Worm (Caenorhabditis elegans): ENCODE data around the gene best-17.

The best-17 gene

ce11 chrIII:644660-645059 lies 35.2 kb upstream of the best-17 start:
- TF ChIP-seq ref-1 (GFP tag; conservative IDR thresholded peaks at IDR 0.05) (no peak), ztf-29 (GFP tag; IDR thresholded peaks at IDR 0.05) (no peak), cog-1 (tag; optimal IDR thresholded peaks at IDR 0.05) (no peak), flt-1 (GFP tag; IDR thresholded peaks at IDR 0.05) (no peak)

- TF ChIP-seq klf-2 (GFP tag; conservative IDR thresholded peaks at IDR 0.05) (no peak), tab-1 (GFP tag; IDR thresholded peaks at IDR 0.05) (no peak), T22C8.4 (GFP tag; IDR thresholded peaks at IDR 0.05) (no peak), flt-1 (GFP tag; IDR thresholded peaks at IDR 0.05) (no peak), ref-1 (GFP tag; conservative IDR thresholded peaks at IDR 0.05) (no peak), cog-1 (tag; optimal IDR thresholded peaks at IDR 0.05) (no peak), ztf-29 (GFP tag; IDR thresholded peaks at IDR 0.05) (no peak), med-1 (GFP tag; optimal IDR thresholded peaks at IDR 0.05; ENCODE audit: insufficient read depth) (no peak), ztf-23 (GFP tag; IDR thresholded peaks at IDR 0.05) (no peak)
These were observed 32.3 kb upstream of the best-17 start, which contains the start of gene W06E11.1 for ce11 chrIII:641759-642158. Gene W06E11.1 (plus strand): TSS chrIII:642059.

- TF ChIP-seq tab-1 (GFP tag; IDR thresholded peaks at IDR 0.05) (no peak), ztf-29 (GFP tag; IDR thresholded peaks at IDR 0.05) (no peak), med-1 (GFP tag; optimal IDR thresholded peaks at IDR 0.05; ENCODE audit: insufficient read depth) (no peak), T22C8.4 (GFP tag; IDR thresholded peaks at IDR 0.05) (peak; percentile 57; the same call in 1 of the 2 replicates), ztf-23 (GFP tag; IDR thresholded peaks at IDR 0.05) (peak; percentile 81), cog-1 (tag; optimal IDR thresholded peaks at IDR 0.05) (peak; percentile 94), ref-1 (GFP tag; conservative IDR thresholded peaks at IDR 0.05) (no peak), flt-1 (GFP tag; IDR thresholded peaks at IDR 0.05) (peak; percentile 81; the same call in 1 of the 2 replicates), klf-2 (GFP tag; conservative IDR thresholded peaks at IDR 0.05) (peak; percentile 74)
These were observed 30.9 kb upstream of the best-17 start, which contains the start of the genes tag-266 and tag-267 for ce11 chrIII:640198-640803. Gene tag-266 (minus strand): TSS chrIII:640226. Gene tag-267 (plus strand): TSS chrIII:640790.

- TF ChIP-seq klf-2 (GFP tag; conservative IDR thresholded peaks at IDR 0.05) = no peak
- no peak for TF ChIP-seq med-1 (GFP tag; optimal IDR thresholded peaks at IDR 0.05; ENCODE audit: insufficient read depth)
- no peak for TF ChIP-seq flt-1 (GFP tag; IDR thresholded peaks at IDR 0.05)
- no peak for TF ChIP-seq T22C8.4 (GFP tag; IDR thresholded peaks at IDR 0.05)
- no peak for TF ChIP-seq cog-1 (tag; optimal IDR thresholded peaks at IDR 0.05)
- TF ChIP-seq ref-1 (GFP tag; conservative IDR thresholded peaks at IDR 0.05) = no peak
- TF ChIP-seq tab-1 (GFP tag; IDR thresholded peaks at IDR 0.05) = no peak
- TF ChIP-seq ztf-23 (GFP tag; IDR thresholded peaks at IDR 0.05) = no peak
- no peak for TF ChIP-seq ztf-29 (GFP tag; IDR thresholded peaks at IDR 0.05)
These were observed 28.9 kb upstream of the best-17 start, which contains the start of gene sbds-1 for ce11 chrIII:638319-638718. Gene sbds-1 (minus strand): TSS chrIII:638419.

DNA sequence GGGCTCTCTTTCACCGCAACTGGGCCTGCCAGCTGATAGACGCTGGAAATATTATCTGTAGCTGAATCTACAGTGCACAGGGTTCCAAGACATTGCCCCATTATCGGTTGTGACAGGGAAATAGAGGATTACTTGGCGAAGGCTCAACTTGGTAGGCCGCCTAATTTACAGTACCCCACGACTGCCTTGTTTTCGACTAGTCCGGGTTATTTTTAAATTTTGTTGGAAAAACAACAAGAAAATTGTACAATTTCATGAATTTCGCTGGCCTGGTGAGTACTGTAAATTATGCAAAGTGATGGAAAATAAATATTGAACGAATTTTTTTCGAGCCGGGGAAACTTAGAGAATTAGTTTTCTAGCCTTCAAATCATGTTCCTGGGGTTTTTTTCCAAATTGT lies 26.6 kb upstream of the best-17 start, which contains the start of gene T19C3.7:
Gene T19C3.7 (minus strand): TSS at position 101 of the 400 bp plus-strand sequence.
- no peak for TF ChIP-seq ztf-23 (GFP tag; IDR thresholded peaks at IDR 0.05)
- no peak for TF ChIP-seq cog-1 (tag; optimal IDR thresholded peaks at IDR 0.05)
- no peak for TF ChIP-seq ref-1 (GFP tag; conservative IDR thresholded peaks at IDR 0.05)
- TF ChIP-seq tab-1 (GFP tag; IDR thresholded peaks at IDR 0.05) = no peak
- TF ChIP-seq med-1 (GFP tag; optimal IDR thresholded peaks at IDR 0.05; ENCODE audit: insufficient read depth) = no peak
- no peak for TF ChIP-seq ztf-29 (GFP tag; IDR thresholded peaks at IDR 0.05)
- TF ChIP-seq T22C8.4 (GFP tag; IDR thresholded peaks at IDR 0.05) = no peak
- no peak for TF ChIP-seq flt-1 (GFP tag; IDR thresholded peaks at IDR 0.05)
- TF ChIP-seq klf-2 (GFP tag; conservative IDR thresholded peaks at IDR 0.05) = no peak

DNA sequence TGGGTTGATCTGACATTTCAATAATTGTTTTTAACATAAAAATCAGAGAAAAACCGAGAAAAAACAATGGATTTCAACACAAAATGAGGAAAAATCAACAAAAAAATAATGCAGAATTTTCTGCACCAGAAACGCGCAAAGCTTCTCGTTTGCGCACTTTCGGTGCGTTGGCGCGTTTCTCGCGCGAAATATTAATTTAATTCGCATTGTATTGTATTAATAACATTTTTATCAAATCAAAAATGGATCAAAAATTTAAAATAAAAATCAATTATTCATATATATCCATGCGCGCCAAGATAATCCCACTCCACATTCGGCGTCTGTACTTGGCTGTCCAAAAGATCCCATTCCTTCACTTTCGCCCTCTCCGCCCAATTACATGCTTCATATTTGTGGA lies 25.2 kb upstream of the best-17 start, which contains the start of gene fem-2:
Gene fem-2 (minus strand): TSS at position 9 of the 400 bp plus-strand sequence.
- TF ChIP-seq ztf-23 (GFP tag; IDR thresholded peaks at IDR 0.05) (no peak), ztf-29 (GFP tag; IDR thresholded peaks at IDR 0.05) (no peak), cog-1 (tag; optimal IDR thresholded peaks at IDR 0.05) (no peak)

- TF ChIP-seq ztf-23 (GFP tag; IDR thresholded peaks at IDR 0.05) (no peak), ztf-29 (GFP tag; IDR thresholded peaks at IDR 0.05) (no peak), klf-2 (GFP tag; conservative IDR thresholded peaks at IDR 0.05) (no peak), T22C8.4 (GFP tag; IDR thresholded peaks at IDR 0.05) (no peak), flt-1 (GFP tag; IDR thresholded peaks at IDR 0.05) (no peak), tab-1 (GFP tag; IDR thresholded peaks at IDR 0.05) (no peak), cog-1 (tag; optimal IDR thresholded peaks at IDR 0.05) (no peak), med-1 (GFP tag; optimal IDR thresholded peaks at IDR 0.05; ENCODE audit: insufficient read depth) (no peak), ref-1 (GFP tag; conservative IDR thresholded peaks at IDR 0.05) (no peak)
These were observed 22.0 kb upstream of the best-17 start, which contains the start of gene T19C3.6 for ce11 chrIII:631421-631820. Gene T19C3.6 (minus strand): TSS chrIII:631521.

ce11 chrIII:628942-629341 lies 19.5 kb upstream of the best-17 start:
- TF ChIP-seq ztf-23 (GFP tag; IDR thresholded peaks at IDR 0.05) (peak; percentile 54; the same call in 1 of the 2 replicates), klf-2 (GFP tag; conservative IDR thresholded peaks at IDR 0.05) (peak; percentile 51; the same call in 1 of the 2 replicates), flt-1 (GFP tag; IDR thresholded peaks at IDR 0.05) (peak; percentile 73), tab-1 (GFP tag; IDR thresholded peaks at IDR 0.05) (peak; percentile 10; the same call in 1 of the 2 replicates), ref-1 (GFP tag; conservative IDR thresholded peaks at IDR 0.05) (0 out of 2 replicates have a peak, but pooled peaks have one; percentile 16)

DNA sequence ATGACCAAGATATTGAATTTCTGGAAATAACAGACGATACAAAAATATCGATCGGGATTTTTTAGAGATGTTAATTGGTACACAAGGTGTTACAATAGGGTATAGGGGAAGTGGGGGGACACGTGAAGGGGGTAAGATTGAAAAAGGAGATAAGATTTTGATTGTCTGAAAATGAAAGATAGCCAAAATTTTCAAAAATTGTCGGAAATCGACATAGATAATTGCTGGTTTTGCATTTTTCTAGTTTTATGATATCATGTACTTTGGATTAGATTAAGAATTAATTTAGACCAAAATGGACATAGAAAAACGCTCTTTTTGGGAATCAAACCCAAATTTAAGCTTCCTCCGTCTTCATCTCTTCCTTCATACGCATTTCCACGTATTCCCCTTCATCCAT lies 18.4 kb upstream of the best-17 start, which contains the start of gene T19C3.5:
Gene T19C3.5 (minus strand): TSS at position 101 of the 400 bp plus-strand sequence.
- TF ChIP-seq med-1 (GFP tag; optimal IDR thresholded peaks at IDR 0.05; ENCODE audit: insufficient read depth) (no peak), klf-2 (GFP tag; conservative IDR thresholded peaks at IDR 0.05) (no peak), flt-1 (GFP tag; IDR thresholded peaks at IDR 0.05) (no peak), tab-1 (GFP tag; IDR thresholded peaks at IDR 0.05) (no peak), ref-1 (GFP tag; conservative IDR thresholded peaks at IDR 0.05) (no peak), cog-1 (tag; optimal IDR thresholded peaks at IDR 0.05) (no peak), T22C8.4 (GFP tag; IDR thresholded peaks at IDR 0.05) (no peak), ztf-23 (GFP tag; IDR thresholded peaks at IDR 0.05) (no peak)

All from whole organism, midembryonic.